Worm (Caenorhabditis elegans) whole organism, late embryonic: ENCODE measurements around the gene ccdc-47.

Source experiments
- ceh-30 ChIP-seq: fragments of 150-350 bp; optimal IDR thresholded peaks from 2 replicates; lab custom pipeline; 2014; ENCODE audit warnings: missing biosample characterization, missing genetic modification characterization
- ceh-45 ChIP-seq: fragments of 200-800 bp; sonication (Bioruptor generic); IDR thresholded peaks from 2 replicates; pipeline ENCODE4 v1.3.6; 2022; ENCODE audit warnings: missing genetic modification reagents, missing genetic modification characterization, missing compliant biosample characterization
- ets-4 ChIP-seq: sonication (generic microtip); optimal IDR thresholded peaks from 2 replicates; lab custom pipeline; 2016; ENCODE audit warnings: missing genetic modification characterization, missing compliant biosample characterization
- fkh-10 ChIP-seq: fragments of 150-350 bp; optimal IDR thresholded peaks from 2 replicates; lab custom pipeline; 2014; ENCODE audit warnings: missing biosample characterization, missing genetic modification reagents, missing genetic modification characterization
- hlh-30 ChIP-seq: sonication (generic microtip); optimal IDR thresholded peaks from 2 replicates; lab custom pipeline; 2017; ENCODE audit warnings: antibody characterized with exemption, missing genetic modification characterization, missing compliant biosample characterization; ENCODE audit not compliant: insufficient read depth
- pha-4 ChIP-seq: fragments of 150-350 bp; optimal IDR thresholded peaks from 2 replicates; lab custom pipeline; 2018; ENCODE audit warnings: missing biosample characterization, missing genetic modification reagents, missing genetic modification characterization

DNA sequence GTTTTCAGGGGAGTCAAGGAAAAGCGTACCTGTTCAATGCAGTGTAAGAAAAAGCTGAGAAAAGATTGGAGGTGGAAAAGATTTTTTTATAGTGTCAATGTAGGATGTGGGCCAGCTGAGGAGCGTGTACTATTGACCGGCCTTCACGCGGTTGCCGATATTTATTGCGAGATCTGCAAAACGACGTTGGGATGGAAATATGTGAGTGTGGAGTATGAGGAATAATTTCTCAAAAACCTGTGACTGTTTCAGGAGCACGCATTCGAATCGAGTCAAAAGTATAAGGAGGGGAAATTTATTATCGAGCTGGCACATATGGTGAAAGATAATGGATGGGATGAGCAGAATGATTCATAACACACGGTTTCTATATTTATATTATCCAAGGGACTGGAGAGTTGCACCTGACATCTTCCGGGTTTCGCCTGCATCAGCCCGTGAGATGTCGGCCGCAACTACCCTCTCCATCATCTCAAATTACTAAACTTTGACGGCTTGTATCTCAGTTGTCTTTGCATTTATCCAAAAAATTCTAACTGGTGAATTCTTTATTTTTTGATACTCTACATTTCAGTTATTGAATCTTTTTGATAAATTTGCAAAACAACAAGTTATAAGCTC lies 40.5 kb downstream of the ccdc-47 start:
- TF ChIP-seq ceh-30 (tag; lab: Kevin White, UChicago) (no peak), ets-4 (tag; lab: Kevin White, UChicago) (no peak), fkh-10 (GFP tag; lab: Kevin White, UChicago) (no peak), ceh-45 (no peak), hlh-30 (tag; lab: Kevin White, UChicago) (no peak), pha-4 (tag; lab: Kevin White, UChicago) (no peak)
